Worm (Caenorhabditis elegans): ENCODE data around the gene ulp-4.

The ulp-4 gene

ce11 chrII:8181437-8181836 lies 51.7 kb downstream of the ulp-4 start, which contains the start of gene dylt-3:
Gene dylt-3 (plus strand): TSS chrII:8181737.
- TF ChIP-seq C34B4.2 (tag; optimal IDR thresholded peaks at IDR 0.05): no peak
- no peak for TF ChIP-seq lin-14 (GFP tag; optimal IDR thresholded peaks at IDR 0.05)
- TF ChIP-seq tbx-2 (tag; optimal IDR thresholded peaks at IDR 0.05): no peak
- no peak for TF ChIP-seq Y116A8C.19 (tag; optimal IDR thresholded peaks at IDR 0.05; ENCODE audit: borderline replicate concordance)
- TF ChIP-seq nhr-90 (tag; optimal IDR thresholded peaks at IDR 0.05; ENCODE audit: poor library complexity): no peak
- TF ChIP-seq efl-3 (GFP tag; optimal IDR thresholded peaks at IDR 0.05): no peak
- no peak for TF ChIP-seq sup-37 (GFP tag; optimal IDR thresholded peaks at IDR 0.05)
- TF ChIP-seq grh-1 (GFP tag; IDR thresholded peaks at IDR 0.05): no peak
- no peak for TF ChIP-seq zag-1 (tag; optimal IDR thresholded peaks at IDR 0.05)
- TF ChIP-seq aly-2 (tag; optimal IDR thresholded peaks at IDR 0.05): no peak
- TF ChIP-seq efl-1 (optimal IDR thresholded peaks at IDR 0.05): no peak
- no peak for TF ChIP-seq efl-1 (GFP tag; optimal IDR thresholded peaks at IDR 0.05 in 1 of 2)
- TF ChIP-seq hlh-17 (GFP tag; optimal IDR thresholded peaks at IDR 0.05; ENCODE audit: borderline replicate concordance): no peak
- no peak for TF ChIP-seq dsc-1 (tag; optimal IDR thresholded peaks at IDR 0.05)
- TF ChIP-seq elt-2 (tag; optimal IDR thresholded peaks at IDR 0.05): no peak
- no peak for TF ChIP-seq egl-13 (tag; optimal IDR thresholded peaks at IDR 0.05)
- TF ChIP-seq fkh-8 (tag; optimal IDR thresholded peaks at IDR 0.05): no peak
- no peak for TF ChIP-seq jun-1 (tag; optimal IDR thresholded peaks at IDR 0.05)
